Worm (Caenorhabditis elegans) whole organism, L1 larva: ENCODE measurements around the gene gpcp-2.

Experiments
- ama-1 ChIP-seq: fragments of 150-350 bp; optimal IDR thresholded peaks from 2 replicates; lab custom pipeline; 2014
- ceh-63 ChIP-seq: fragments of 200-800 bp; sonication (Bioruptor generic); optimal IDR thresholded peaks from 2 replicates; lab custom pipeline; 2018; ENCODE audit warnings: mild to moderate bottlenecking, missing genetic modification characterization, missing compliant biosample characterization
- ceh-82 ChIP-seq, 3 experiments: fragments of 150-350 bp in 1 of 3; sonication (generic microtip) in 2 of 3; optimal IDR thresholded peaks; 2 replicates each; lab custom pipeline; 2014 to 2017; ENCODE audit warnings: missing biosample characterization in 3 of 3, missing genetic modification characterization in 3 of 3
- dsc-1 ChIP-seq: sonication (generic microtip); optimal IDR thresholded peaks from 2 replicates; lab custom pipeline; 2016; ENCODE audit warnings: mild to moderate bottlenecking, missing genetic modification characterization, missing compliant biosample characterization
- ets-5 ChIP-seq: fragments of 200-800 bp; sonication (Bioruptor generic); IDR thresholded peaks from 2 replicates; pipeline ENCODE4 v1.3.6; 2022; ENCODE audit warnings: missing genetic modification characterization, missing compliant biosample characterization
- fos-1 ChIP-seq: fragments of 150-350 bp; optimal IDR thresholded peaks from 2 replicates; lab custom pipeline; 2014; ENCODE audit warnings: missing biosample characterization, missing genetic modification characterization
- mdl-1 ChIP-seq, 2 experiments: fragments of 150-350 bp; optimal IDR thresholded peaks; 2 replicates each; lab custom pipeline; 2014 to 2017; ENCODE audit warnings: missing biosample characterization in 2 of 2, missing genetic modification characterization in 2 of 2, inconsistent platforms in 1 of 2
- nhr-11 ChIP-seq: fragments of 150-350 bp; optimal IDR thresholded peaks from 2 replicates; lab custom pipeline; 2014; ENCODE audit warnings: missing biosample characterization, missing genetic modification characterization
- nhr-12 ChIP-seq: sonication (generic microtip); optimal IDR thresholded peaks from 2 replicates; lab custom pipeline; 2017; ENCODE audit warnings: missing biosample characterization, missing genetic modification characterization
- skn-1 ChIP-seq: fragments of 150-350 bp; optimal IDR thresholded peaks from 2 replicates; lab custom pipeline; 2014; ENCODE audit warnings: missing biosample characterization, missing genetic modification characterization
- unc-62 ChIP-seq: fragments of 150-350 bp; optimal IDR thresholded peaks from 2 replicates; lab custom pipeline; 2014; ENCODE audit warnings: missing biosample characterization, missing genetic modification reagents, missing genetic modification characterization
- unc-86 ChIP-seq: sonication (generic microtip); optimal IDR thresholded peaks from 2 replicates; lab custom pipeline; 2016; ENCODE audit warnings: missing genetic modification characterization, missing compliant biosample characterization
- zip-4 ChIP-seq: fragments of 200-800 bp; sonication (Bioruptor generic); optimal IDR thresholded peaks from 2 replicates; lab custom pipeline; 2018; ENCODE audit warnings: mild to moderate bottlenecking, missing genetic modification characterization, moderate library complexity, missing compliant biosample characterization
- ztf-4 ChIP-seq: fragments of 150-350 bp; optimal IDR thresholded peaks from 2 replicates; lab custom pipeline; 2014; ENCODE audit warnings: missing biosample characterization, missing genetic modification characterization

DNA sequence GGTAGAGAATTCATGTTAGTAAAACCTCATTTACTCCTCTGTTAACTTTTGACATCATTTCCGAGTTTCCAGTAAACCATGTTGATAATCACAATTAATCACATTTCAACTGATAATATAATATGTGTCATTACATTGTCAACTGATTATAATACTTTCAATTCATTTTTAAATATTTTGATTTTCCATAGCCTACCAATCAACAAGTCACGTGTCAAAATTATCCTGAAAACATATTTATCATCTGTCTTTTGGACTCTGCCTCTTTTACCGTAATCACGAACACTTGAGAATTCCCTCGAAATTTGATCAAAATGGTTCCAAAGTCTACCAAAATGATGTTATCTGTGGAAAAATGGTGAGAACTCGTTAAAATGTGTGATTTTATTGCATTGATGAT is 884 bp upstream of the gpcp-2 start:
- TF ChIP-seq ceh-82 (tag; optimal IDR thresholded peaks at IDR 0.05; lab: Kevin White, UChicago) (no peak), ama-1 (lab: Kevin White, UChicago) (no peak), unc-62 (GFP tag; lab: Kevin White, UChicago) (no peak), skn-1 (tag; lab: Kevin White, UChicago) (no peak), zip-4 (no peak), nhr-11 (tag; lab: Kevin White, UChicago) (no peak), ztf-4 (tag; lab: Kevin White, UChicago) (no peak), dsc-1 (tag; lab: Kevin White, UChicago) (no peak), mdl-1 (tag; optimal IDR thresholded peaks at IDR 0.05; lab: Kevin White, UChicago) (no peak), nhr-12 (tag; lab: Kevin White, UChicago) (no peak), fos-1 (tag; lab: Kevin White, UChicago) (no peak), unc-86 (tag; lab: Kevin White, UChicago) (no peak), ets-5 (GFP tag; lab: Robert Waterston, UW) (no peak), ceh-63 (GFP tag; lab: Kevin White, UChicago) (no peak)
